Worm (Caenorhabditis elegans): ENCODE data around the gene dop-5.

ce11 chrV:11321719-11322118, 44.3 kb downstream of the dop-5 start, which contains the start of gene F47G9.4:
- TF ChIP-seq pbrm-1 (GFP tag; IDR thresholded peaks at IDR 0.05) (no peak), D2030.7 (GFP tag; IDR thresholded peaks at IDR 0.05) (no peak), madf-10 (tag; optimal IDR thresholded peaks at IDR 0.05) (no peak), snpc-4 (GFP tag; optimal IDR thresholded peaks at IDR 0.05) (no peak), snpc-4 (tag; optimal IDR thresholded peaks at IDR 0.05) (no peak), Y67H2A.10 (GFP tag; conservative IDR thresholded peaks at IDR 0.05) (no peak), unc-62 (GFP tag; optimal IDR thresholded peaks at IDR 0.05) (no peak), snpc-3.4 (tag; optimal IDR thresholded peaks at IDR 0.05) (no peak), bed-1 (GFP tag; IDR thresholded peaks at IDR 0.05) (no peak), hsf-1 (GFP tag; IDR thresholded peaks at IDR 0.05) (no peak), ama-1 (optimal IDR thresholded peaks at IDR 0.05) (no peak), ama-1 (GFP tag; optimal IDR thresholded peaks at IDR 0.05) (no peak), ceh-27 (GFP tag; optimal IDR thresholded peaks at IDR 0.05) (no peak), Y53F4B.3 (GFP tag; IDR thresholded peaks at IDR 0.05) (no peak), B0261.1 (tag; optimal IDR thresholded peaks at IDR 0.05) (no peak), F37B4.10 (GFP tag; IDR thresholded peaks at IDR 0.05) (no peak)

Measured in whole organism, young adult.